Fruit fly (Drosophila melanogaster) whole organism, embryonic: Measurements from ENCODE around the gene Cpr92A.

ENCODE experiments used
- ATbp ChIP-seq: fragments of 200-800 bp; sonication (Bioruptor generic); optimal IDR thresholded peaks from 2 replicates; lab custom pipeline; 2017; ENCODE audit warnings: missing biosample characterization, mild to moderate bottlenecking, missing genetic modification characterization, missing genetic modification reagents
- Antp ChIP-seq: fragments of 200-800 bp; sonication (Bioruptor generic); optimal IDR thresholded peaks from 3 replicates; lab custom pipeline; 2016; ENCODE audit warnings: missing biosample characterization, missing genetic modification characterization
- Bteb2 ChIP-seq: fragments of 200-800 bp; sonication (Bioruptor generic); optimal IDR thresholded peaks from 2 replicates; lab custom pipeline; 2016; ENCODE audit warnings: missing biosample characterization, missing genetic modification characterization
- CG10147 ChIP-seq: fragments of 200-800 bp; sonication (Bioruptor generic); optimal IDR thresholded peaks from 2 replicates; lab custom pipeline; 2019; ENCODE audit warnings: missing biosample characterization, mild to moderate bottlenecking, missing genetic modification characterization, moderate library complexity
- CG10366 ChIP-seq: fragments of 200-800 bp; sonication (Bioruptor generic); IDR thresholded peaks from 2 replicates; pipeline ENCODE4 v1.3.6; 2022; ENCODE audit warnings: missing biosample characterization, missing genetic modification characterization
- CG11560 ChIP-seq: fragments of 200-800 bp; sonication (Bioruptor generic); IDR thresholded peaks from 3 replicates; pipeline ENCODE4 v1.3.6; 2022; ENCODE audit warnings: missing biosample characterization, missing genetic modification characterization
- CG15011 ChIP-seq: fragments of 200-800 bp; sonication (Bioruptor generic); optimal IDR thresholded peaks from 3 replicates; lab custom pipeline; 2018; ENCODE audit warnings: missing biosample characterization, mild to moderate bottlenecking, missing genetic modification characterization
- CG1529 ChIP-seq: fragments of 200-800 bp; sonication (Bioruptor generic); optimal IDR thresholded peaks from 3 replicates; lab custom pipeline; 2018; ENCODE audit warnings: missing biosample characterization, missing genetic modification characterization
- CG17802 ChIP-seq: fragments of 200-800 bp; sonication (Bioruptor generic); optimal IDR thresholded peaks from 2 replicates; lab custom pipeline; 2018; ENCODE audit warnings: missing biosample characterization, mild to moderate bottlenecking, missing genetic modification characterization, moderate library complexity
- CG30431 ChIP-seq: fragments of 200-800 bp; sonication (Bioruptor generic); optimal IDR thresholded peaks from 2 replicates; lab custom pipeline; 2017; ENCODE audit warnings: missing biosample characterization, missing genetic modification characterization
- CG31365 ChIP-seq: fragments of 200-800 bp; sonication (Bioruptor generic); optimal IDR thresholded peaks from 2 replicates; lab custom pipeline; 2018; ENCODE audit warnings: missing biosample characterization, mild to moderate bottlenecking, missing genetic modification characterization
- CG3163 ChIP-seq: fragments of 200-800 bp; sonication (Bioruptor generic); optimal IDR thresholded peaks from 3 replicates; lab custom pipeline; 2016; ENCODE audit warnings: missing biosample characterization, missing genetic modification characterization
- CG32767 ChIP-seq: fragments of 200-800 bp; sonication (Bioruptor generic); IDR thresholded peaks from 2 replicates; pipeline ENCODE4 v1.3.6; 2022; ENCODE audit warnings: missing biosample characterization, missing genetic modification characterization
- CG3995 ChIP-seq: fragments of 200-800 bp; sonication (Bioruptor generic); optimal IDR thresholded peaks from 3 replicates; lab custom pipeline; 2016; ENCODE audit warnings: missing biosample characterization, missing genetic modification characterization
- CG4360 ChIP-seq: fragments of 200-800 bp; sonication (Bioruptor generic); IDR thresholded peaks from 2 replicates; pipeline ENCODE4 v1.3.6; 2022; ENCODE audit warnings: missing biosample characterization, missing genetic modification characterization
- CG6654 ChIP-seq: fragments of 200-800 bp; sonication (Bioruptor generic); optimal IDR thresholded peaks from 2 replicates; lab custom pipeline; 2017; ENCODE audit warnings: missing biosample characterization, mild to moderate bottlenecking, missing genetic modification characterization
- CG8089 ChIP-seq: fragments of 200-800 bp; sonication (Bioruptor generic); optimal IDR thresholded peaks from 3 replicates; lab custom pipeline; 2016; ENCODE audit warnings: missing biosample characterization, missing genetic modification characterization
- CG8290 ChIP-seq, 3 experiments: fragments of 200-800 bp; sonication (Bioruptor generic); optimal IDR thresholded peaks; 2 replicates each; lab custom pipeline; 2016 to 2019; ENCODE audit warnings: missing biosample characterization in 3 of 3, missing genetic modification characterization in 3 of 3, mild to moderate bottlenecking in 2 of 3, moderate library complexity in 1 of 3
- CG8388 ChIP-seq: fragments of 200-800 bp; sonication (Bioruptor generic); optimal IDR thresholded peaks from 2 replicates; lab custom pipeline; 2019; ENCODE audit warnings: missing biosample characterization, mild to moderate bottlenecking, missing genetic modification characterization, moderate library complexity
- CG9727 ChIP-seq: fragments of 200-800 bp; sonication (Bioruptor generic); optimal IDR thresholded peaks from 3 replicates; lab custom pipeline; 2017; ENCODE audit warnings: missing biosample characterization, mild to moderate bottlenecking, missing genetic modification characterization
- Deaf1 ChIP-seq: fragments of 200-800 bp; optimal IDR thresholded peaks from 3 replicates; lab custom pipeline; 2019; ENCODE audit warnings: missing biosample characterization, mild to moderate bottlenecking, missing genetic modification characterization, moderate library complexity
- E2f1 ChIP-seq: fragments of 200-800 bp; sonication (Bioruptor generic); IDR thresholded peaks from 2 replicates; pipeline ENCODE4 v1.3.6; 2022; ENCODE audit warnings: missing biosample characterization, missing genetic modification characterization
- Eip74EF ChIP-seq, 2 experiments: fragments of 200-800 bp in 1 of 2; fragments of >200 bp in 1 of 2; sonication (Bioruptor generic) in 1 of 2; optimal IDR thresholded peaks; 2 replicates each; lab custom pipeline; 2017 to 2019; ENCODE audit warnings: missing biosample characterization in 2 of 2, missing genetic modification characterization in 2 of 2, mild to moderate bottlenecking in 1 of 2, moderate library complexity in 1 of 2
- Elba2 ChIP-seq: fragments of 200-800 bp; sonication (Bioruptor generic); optimal IDR thresholded peaks from 3 replicates; lab custom pipeline; 2016; ENCODE audit warnings: missing biosample characterization, missing genetic modification characterization
- Gsc ChIP-seq: fragments of 200-800 bp; sonication (Bioruptor generic); IDR thresholded peaks from 2 replicates; pipeline ENCODE4 v1.3.6; 2022; ENCODE audit warnings: missing biosample characterization, missing genetic modification characterization
- Gug ChIP-seq: fragments of 200-800 bp; sonication (Bioruptor generic); IDR thresholded peaks from 4 replicates; pipeline ENCODE4 v1.3.6; 2022; ENCODE audit warnings: missing biosample characterization, missing genetic modification characterization
- Hmr ChIP-seq: fragments of 200-800 bp; sonication (Bioruptor generic); optimal IDR thresholded peaks from 3 replicates; lab custom pipeline; 2017; ENCODE audit warnings: mild to moderate bottlenecking, missing biosample characterization, missing genetic modification reagents, missing genetic modification characterization
- Med ChIP-seq: fragments of 200-800 bp; sonication (Bioruptor generic); peaks from one replicate; lab custom pipeline; 2016; ENCODE audit warnings: missing biosample characterization, missing genetic modification characterization, mild to moderate bottlenecking, inconsistent platforms, moderate library complexity
- NC2α ChIP-seq: fragments of 200-800 bp; sonication (Bioruptor generic); optimal IDR thresholded peaks from 2 replicates; lab custom pipeline; 2016; ENCODE audit warnings: missing biosample characterization, missing genetic modification characterization
- NK7.1 ChIP-seq: fragments of 200-800 bp; sonication (Bioruptor generic); optimal IDR thresholded peaks from 3 replicates; lab custom pipeline; 2016; ENCODE audit warnings: missing biosample characterization, missing genetic modification characterization
- Oaz ChIP-seq: fragments of 200-800 bp; sonication (Bioruptor generic); IDR thresholded peaks from 2 replicates; pipeline ENCODE4 v1.3.6; 2022; ENCODE audit warnings: missing biosample characterization, missing genetic modification characterization
- Scr ChIP-seq: fragments of 200-800 bp; sonication (Bioruptor generic); IDR thresholded peaks from 2 replicates; pipeline ENCODE4 v1.3.6; 2022; ENCODE audit warnings: missing biosample characterization, missing genetic modification characterization; ENCODE audit not compliant: partially characterized antibody
- Six4 ChIP-seq: fragments of 200-800 bp; sonication (Bioruptor generic); optimal IDR thresholded peaks from 2 replicates; lab custom pipeline; 2016; ENCODE audit warnings: missing biosample characterization, missing genetic modification characterization
- Spps ChIP-seq: fragments of 200-800 bp; sonication (Bioruptor generic); optimal IDR thresholded peaks from 2 replicates; lab custom pipeline; 2018; ENCODE audit warnings: missing biosample characterization, mild to moderate bottlenecking, missing genetic modification characterization
- ab ChIP-seq: fragments of 200-800 bp; sonication (Bioruptor generic); optimal IDR thresholded peaks from 2 replicates; lab custom pipeline; 2016; ENCODE audit warnings: missing biosample characterization, missing genetic modification characterization
- ac ChIP-seq: fragments of 200-800 bp; sonication (Bioruptor generic); optimal IDR thresholded peaks from 3 replicates; lab custom pipeline; 2017; ENCODE audit warnings: missing biosample characterization, mild to moderate bottlenecking, missing genetic modification characterization
- crol ChIP-seq: fragments of 200-800 bp; sonication (Bioruptor generic); IDR thresholded peaks from 2 replicates; pipeline ENCODE4 v1.3.6; 2022; ENCODE audit warnings: missing biosample characterization, missing genetic modification characterization
- disco-r ChIP-seq: fragments of 200-800 bp; sonication (Bioruptor generic); optimal IDR thresholded peaks from 2 replicates; lab custom pipeline; 2016; ENCODE audit warnings: missing biosample characterization, missing genetic modification characterization
- fd64A ChIP-seq: fragments of 200-800 bp; sonication (Bioruptor generic); optimal IDR thresholded peaks from 3 replicates; lab custom pipeline; 2018; ENCODE audit warnings: missing biosample characterization, mild to moderate bottlenecking, missing genetic modification characterization
- fru ChIP-seq: fragments of >200 bp; optimal IDR thresholded peaks from 2 replicates; lab custom pipeline; 2017
- hth ChIP-seq: fragments of >200 bp; optimal IDR thresholded peaks from 2 replicates; lab custom pipeline; 2017; ENCODE audit warnings: inconsistent platforms
- ind ChIP-seq: fragments of 200-800 bp; sonication (Bioruptor generic); optimal IDR thresholded peaks from 3 replicates; lab custom pipeline; 2016; ENCODE audit warnings: missing biosample characterization, missing genetic modification characterization
- onecut ChIP-seq: fragments of 200-800 bp; sonication (Bioruptor generic); IDR thresholded peaks from 2 replicates; pipeline ENCODE4 v1.3.6; 2022; ENCODE audit warnings: missing biosample characterization, missing genetic modification characterization
- p53 ChIP-seq: fragments of 200-800 bp; sonication (Bioruptor generic); optimal IDR thresholded peaks from 2 replicates; lab custom pipeline; 2016; ENCODE audit warnings: missing biosample characterization, missing genetic modification characterization
- pros ChIP-seq: fragments of 200-800 bp; sonication (Bioruptor generic); optimal IDR thresholded peaks from 3 replicates; lab custom pipeline; 2019; ENCODE audit warnings: missing biosample characterization, mild to moderate bottlenecking, missing genetic modification characterization, moderate library complexity
- ranshi ChIP-seq: fragments of 200-800 bp; sonication (Bioruptor generic); IDR thresholded peaks from 2 replicates; pipeline ENCODE4 v1.3.6; 2022; ENCODE audit warnings: missing biosample characterization, missing genetic modification characterization
- so ChIP-seq: fragments of 200-800 bp; sonication (Bioruptor generic); IDR thresholded peaks from 3 replicates; pipeline ENCODE4 v1.3.6; 2022; ENCODE audit warnings: missing biosample characterization, missing genetic modification characterization
- sr ChIP-seq: fragments of 200-800 bp; sonication (Bioruptor generic); IDR thresholded peaks from 3 replicates; pipeline ENCODE4 v1.3.6; 2022; ENCODE audit warnings: missing biosample characterization, missing genetic modification characterization
- stwl ChIP-seq: fragments of 200-800 bp; sonication (Bioruptor generic); optimal IDR thresholded peaks from 3 replicates; lab custom pipeline; 2018; ENCODE audit warnings: missing biosample characterization, mild to moderate bottlenecking, missing genetic modification characterization, moderate library complexity
- vvl ChIP-seq: fragments of 200-800 bp; sonication (Bioruptor generic); IDR thresholded peaks from 2 replicates; pipeline ENCODE4 v1.3.6; 2022; ENCODE audit warnings: missing biosample characterization, missing genetic modification characterization
- wor ChIP-seq: fragments of 200-800 bp; sonication (Bioruptor generic); IDR thresholded peaks from 2 replicates; pipeline ENCODE4 v1.3.6; 2022; ENCODE audit warnings: missing biosample characterization, missing genetic modification characterization
- zen ChIP-seq: fragments of 200-800 bp; sonication (Bioruptor generic); optimal IDR thresholded peaks from 3 replicates; lab custom pipeline; 2018; ENCODE audit warnings: missing biosample characterization, mild to moderate bottlenecking, missing genetic modification characterization, moderate library complexity

Cpr92A gene

dm6 chr3R:19584818-19585217, 13.9 kb downstream of the Cpr92A start (continued):
- peak; percentile 18 for TF ChIP-seq ind (GFP tag; lab: Kevin White, UChicago)
- TF ChIP-seq CG6654 (GFP tag; lab: Kevin White, UChicago) = peak; percentile 44
- TF ChIP-seq CG32767 (GFP tag; lab: Robert Waterston, UW) = peak; percentile 67
- peak; percentile 80; the same call in 1 of the 3 replicates for TF ChIP-seq so
- peak; percentile 97 for TF ChIP-seq fd64A (GFP tag; lab: Kevin White, UChicago)
- no peak for TF ChIP-seq CG11560 (tag; lab: Robert Waterston, UW)
- peak; percentile 78 for TF ChIP-seq CG31365
- TF ChIP-seq Antp = peak; percentile 67
- peak; percentile 70 for TF ChIP-seq zen (tag; lab: Kevin White, UChicago)
- peak; percentile 97 for TF ChIP-seq ATbp
- peak; percentile 91 for TF ChIP-seq CG1529 (GFP tag; lab: Kevin White, UChicago)
- TF ChIP-seq stwl (tag; lab: Kevin White, UChicago) = peak; percentile 52
- peak; percentile 87 for TF ChIP-seq CG8290 (GFP tag; optimal IDR thresholded peaks at IDR 0.05; lab: Kevin White, UChicago)
- peak; percentile 86 to 94 for TF ChIP-seq CG8290 (tag; optimal IDR thresholded peaks at IDR 0.05; lab: Kevin White, UChicago)
- TF ChIP-seq Spps (tag; lab: Kevin White, UChicago) = peak; percentile 85
- no peak for TF ChIP-seq CG3995 (GFP tag; lab: Kevin White, UChicago)
- TF ChIP-seq Six4 (GFP tag; lab: Kevin White, UChicago) = peak; percentile 84
- TF ChIP-seq NC2α = peak; percentile 85
- TF ChIP-seq CG9727 (GFP tag; lab: Kevin White, UChicago) = peak; percentile 94
- TF ChIP-seq ranshi (GFP tag; lab: Robert Waterston, UW) = peak; percentile 59; the same call in 1 of the 2 replicates
- no peak for TF ChIP-seq Scr
- TF ChIP-seq Deaf1 (tag; lab: Kevin White, UChicago) = no peak
- peak; percentile 66 for TF ChIP-seq vvl (GFP tag; lab: Robert Waterston, UW)
- TF ChIP-seq CG30431 (GFP tag; lab: Kevin White, UChicago) = peak; percentile 51
- peak; percentile 97 for TF ChIP-seq ac
- no peak for TF ChIP-seq Oaz (GFP tag; lab: Robert Waterston, UW)
- no peak for TF ChIP-seq Gug
- peak; percentile 75 for TF ChIP-seq NK7.1 (GFP tag; lab: Kevin White, UChicago)
- peak; percentile 56 for TF ChIP-seq CG10147
- peak; percentile 77 for TF ChIP-seq Hmr (GFP tag; lab: Kevin White, UChicago)
- TF ChIP-seq disco-r (GFP tag; lab: Kevin White, UChicago) = peak; percentile 83
- no peak for TF ChIP-seq Gsc
- TF ChIP-seq p53 (GFP tag; lab: Kevin White, UChicago) = peak; percentile 90
- TF ChIP-seq E2f1 (GFP tag; lab: Robert Waterston, UW) = peak; percentile 52; the same call in 1 of the 2 replicates
- no peak for TF ChIP-seq Elba2 (GFP tag; lab: Kevin White, UChicago)
- TF ChIP-seq fru = no peak
- peak; percentile 68 for TF ChIP-seq CG10366 (GFP tag; lab: Robert Waterston, UW)
- peak; percentile 90 for TF ChIP-seq CG15011 (GFP tag; lab: Kevin White, UChicago)
- TF ChIP-seq Eip74EF (GFP tag; optimal IDR thresholded peaks at IDR 0.05; lab: Kevin White, UChicago) = peak in 1 of 2 experiments; percentile 56
- TF ChIP-seq ab (GFP tag; lab: Kevin White, UChicago) = peak; percentile 2
- TF ChIP-seq Bteb2 (GFP tag; lab: Kevin White, UChicago) = peak; percentile 47
- TF ChIP-seq onecut (GFP tag; lab: Robert Waterston, UW) = peak; percentile 87
- peak; percentile 57; the same call in 2 of the 3 replicates for TF ChIP-seq sr (GFP tag; lab: Robert Waterston, UW)
- peak; percentile 61 for TF ChIP-seq CG3163 (GFP tag; lab: Kevin White, UChicago)
- no peak for TF ChIP-seq wor (GFP tag; lab: Robert Waterston, UW)
- peak; percentile 79 for TF ChIP-seq crol (GFP tag; lab: Robert Waterston, UW)
- TF ChIP-seq CG8388 (GFP tag; lab: Kevin White, UChicago) = peak; percentile 69
- peak; percentile 93 for TF ChIP-seq pros
- peak; percentile 88 for TF ChIP-seq CG8089 (GFP tag; lab: Kevin White, UChicago)
- TF ChIP-seq CG17802 (tag; lab: Kevin White, UChicago) = peak; percentile 62
- no peak for TF ChIP-seq hth (lab: Kevin White, UChicago)
- peak; percentile 78 for TF ChIP-seq CG4360 (GFP tag; lab: Robert Waterston, UW)
- peak; percentile 94 for TF ChIP-seq Med
